Fruit fly (Drosophila melanogaster): Measurements from ENCODE around the gene CG32241.

Gene CG32241

DNA sequence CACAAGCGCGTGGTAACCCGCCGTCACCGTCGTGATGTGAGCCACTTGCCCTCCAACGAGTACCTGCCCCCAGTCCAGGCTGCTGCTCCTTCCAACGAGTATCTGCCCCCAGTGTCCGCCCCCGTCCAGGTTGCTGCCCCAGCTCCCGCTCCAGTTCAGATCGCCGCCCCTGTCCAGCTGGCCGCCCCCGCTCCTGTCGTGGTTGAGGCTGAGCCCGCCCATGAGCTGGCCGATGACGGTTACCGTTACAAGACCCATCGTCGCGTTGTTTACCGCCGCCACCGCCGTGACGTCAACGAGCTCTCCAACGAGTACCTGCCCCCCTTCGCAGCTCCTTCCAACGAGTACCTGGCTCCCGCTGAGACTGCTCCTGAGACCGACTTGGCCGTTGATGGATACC lies 14.3 kb upstream of the CG32241 start:
- TF ChIP-seq fd96Ca (GFP tag; IDR thresholded peaks at IDR 0.05): peak; percentile 52; the same call in 1 of the 3 replicates
- TF ChIP-seq CG4496 (GFP tag; IDR thresholded peaks at IDR 0.05): 0 out of 3 replicates have a peak, but pooled peaks have one; percentile 13
- TF ChIP-seq Ets98B (GFP tag; IDR thresholded peaks at IDR 0.05): no peak

DNA sequence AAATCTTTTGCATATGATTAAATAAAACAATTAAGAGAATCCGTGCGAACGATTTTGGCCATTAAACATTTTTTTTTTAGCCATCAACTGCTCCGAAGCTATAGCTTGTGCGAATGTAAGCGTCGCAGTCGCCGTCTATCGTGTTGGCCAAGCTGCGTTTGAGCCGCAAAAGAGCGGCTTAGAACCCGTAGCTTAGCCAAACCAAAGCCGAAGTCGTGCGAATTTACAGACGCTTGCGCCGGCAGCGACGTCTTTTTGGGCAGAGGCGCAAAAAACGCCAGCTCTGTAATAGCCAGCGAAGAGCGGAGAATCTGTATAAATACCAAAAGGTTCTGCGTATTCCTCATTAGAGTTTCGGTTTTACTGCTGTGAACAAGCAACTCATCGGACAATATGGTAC lies 13.5 kb upstream of the CG32241 start, which contains the start of gene CG7465:
TSS of gene CG7465 (plus strand) at position 346 of the 400 bp plus-strand sequence.
- no peak for TF ChIP-seq Pif1B (GFP tag; optimal IDR thresholded peaks at IDR 0.05)
- no peak for TF ChIP-seq CG13204 (GFP tag; optimal IDR thresholded peaks at IDR 0.05)
- TF ChIP-seq CG10348 (GFP tag; IDR thresholded peaks at IDR 0.05): no peak
- TF ChIP-seq CG14655 (GFP tag; optimal IDR thresholded peaks at IDR 0.05): no peak
- no peak for TF ChIP-seq CG12605 (GFP tag; IDR thresholded peaks at IDR 0.05)
- TF ChIP-seq rn (GFP tag; IDR thresholded peaks at IDR 0.05): no peak
- TF ChIP-seq CG8301 (tag; optimal IDR thresholded peaks at IDR 0.05): no peak
- TF ChIP-seq CG32121 (GFP tag; IDR thresholded peaks at IDR 0.05): no peak
- TF ChIP-seq fd96Ca (GFP tag; IDR thresholded peaks at IDR 0.05): no peak
- no peak for TF ChIP-seq CG4496 (GFP tag; IDR thresholded peaks at IDR 0.05)
- TF ChIP-seq CG34367 (tag; optimal IDR thresholded peaks at IDR 0.05): no peak
- no peak for TF ChIP-seq Pif1A (GFP tag; optimal IDR thresholded peaks at IDR 0.05)
- no peak for TF ChIP-seq CG8159 (tag; optimal IDR thresholded peaks at IDR 0.05)
- TF ChIP-seq CG17806 (tag; optimal IDR thresholded peaks at IDR 0.05): no peak
- no peak for TF ChIP-seq EcR (GFP tag; optimal IDR thresholded peaks at IDR 0.05)
- TF ChIP-seq Snoo (tag; optimal IDR thresholded peaks at IDR 0.05): no peak
- no peak for TF ChIP-seq CG15710 (tag; optimal IDR thresholded peaks at IDR 0.05)
- TF ChIP-seq CG9948 (tag; optimal IDR thresholded peaks at IDR 0.05): no peak
- no peak for TF ChIP-seq gl (tag; optimal IDR thresholded peaks at IDR 0.05)

DNA sequence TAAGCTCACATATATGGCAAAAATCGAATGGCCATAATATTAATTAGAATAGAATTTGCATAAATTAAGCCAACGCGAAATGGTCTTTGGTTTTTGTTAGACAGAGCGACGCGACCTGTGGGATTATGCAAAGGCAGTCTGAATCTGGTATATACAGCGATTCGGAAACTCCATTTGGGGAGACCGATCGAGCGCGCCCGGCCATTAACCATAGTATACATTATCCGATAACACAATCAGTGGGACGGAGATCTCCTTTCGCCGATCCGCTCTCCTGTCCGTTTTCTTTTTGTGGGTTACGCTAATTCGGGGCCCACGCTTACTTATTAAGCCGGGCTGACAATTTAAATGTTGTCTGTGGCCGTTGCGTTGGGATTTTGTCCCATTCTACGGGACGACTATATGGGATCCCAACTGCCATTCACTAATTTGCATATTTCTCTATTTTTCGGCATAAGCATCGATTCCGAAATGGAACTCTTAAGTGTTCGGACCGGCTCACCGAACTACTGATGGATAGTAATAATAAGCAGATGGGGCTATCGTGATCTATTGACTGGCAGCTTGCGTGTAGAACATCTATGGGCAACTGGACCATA lies 11.3 kb upstream of the CG32241 start:
- TF ChIP-seq EcR (GFP tag; optimal IDR thresholded peaks at IDR 0.05) (no peak), fd96Ca (GFP tag; IDR thresholded peaks at IDR 0.05) (no peak), CG9948 (tag; optimal IDR thresholded peaks at IDR 0.05) (no peak), CG8301 (tag; optimal IDR thresholded peaks at IDR 0.05) (no peak), CG13204 (GFP tag; optimal IDR thresholded peaks at IDR 0.05) (no peak), Pif1B (GFP tag; optimal IDR thresholded peaks at IDR 0.05) (no peak), CG15710 (tag; optimal IDR thresholded peaks at IDR 0.05) (no peak), CG34367 (tag; optimal IDR thresholded peaks at IDR 0.05) (no peak), D1 (tag; optimal IDR thresholded peaks at IDR 0.05) (no peak), Snoo (tag; optimal IDR thresholded peaks at IDR 0.05) (no peak), CG12605 (GFP tag; IDR thresholded peaks at IDR 0.05) (no peak), Ets98B (GFP tag; IDR thresholded peaks at IDR 0.05) (no peak), rn (GFP tag; IDR thresholded peaks at IDR 0.05) (no peak), CG14655 (GFP tag; optimal IDR thresholded peaks at IDR 0.05) (no peak), gl (tag; optimal IDR thresholded peaks at IDR 0.05) (no peak), CG17806 (tag; optimal IDR thresholded peaks at IDR 0.05) (no peak)

DNA sequence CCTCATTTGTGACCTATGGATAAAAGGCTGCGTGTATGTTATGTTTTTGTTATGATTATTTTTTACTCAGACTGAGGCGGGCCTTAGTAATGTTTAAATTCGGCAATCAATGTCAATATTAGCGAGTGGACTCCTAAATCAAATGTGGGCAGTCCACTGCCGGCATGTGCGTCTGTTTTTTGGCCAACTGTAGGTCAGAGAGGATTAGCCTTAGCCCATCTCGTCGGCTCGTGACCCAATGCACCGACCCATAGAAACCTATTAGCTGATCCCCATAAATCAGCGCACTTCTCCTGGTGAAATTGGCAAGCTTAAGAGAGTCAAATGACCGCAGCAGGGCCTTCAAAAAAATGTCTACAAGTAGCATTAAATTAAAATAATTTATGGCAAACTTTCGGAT lies 9.3 kb upstream of the CG32241 start:
- TF ChIP-seq gl (tag; optimal IDR thresholded peaks at IDR 0.05) (no peak), CG32121 (GFP tag; IDR thresholded peaks at IDR 0.05) (no peak), fd96Ca (GFP tag; IDR thresholded peaks at IDR 0.05) (no peak), CG8301 (tag; optimal IDR thresholded peaks at IDR 0.05) (no peak), CG10348 (GFP tag; IDR thresholded peaks at IDR 0.05) (no peak), CG17806 (tag; optimal IDR thresholded peaks at IDR 0.05) (no peak), Ets98B (GFP tag; IDR thresholded peaks at IDR 0.05) (no peak), CG8159 (tag; optimal IDR thresholded peaks at IDR 0.05) (no peak), CG12605 (GFP tag; IDR thresholded peaks at IDR 0.05) (no peak), CG15710 (tag; optimal IDR thresholded peaks at IDR 0.05) (no peak), Snoo (tag; optimal IDR thresholded peaks at IDR 0.05) (no peak), CG34367 (tag; optimal IDR thresholded peaks at IDR 0.05) (no peak), Pif1A (GFP tag; optimal IDR thresholded peaks at IDR 0.05) (no peak), D1 (tag; optimal IDR thresholded peaks at IDR 0.05) (no peak), CG13204 (GFP tag; optimal IDR thresholded peaks at IDR 0.05) (no peak)

DNA sequence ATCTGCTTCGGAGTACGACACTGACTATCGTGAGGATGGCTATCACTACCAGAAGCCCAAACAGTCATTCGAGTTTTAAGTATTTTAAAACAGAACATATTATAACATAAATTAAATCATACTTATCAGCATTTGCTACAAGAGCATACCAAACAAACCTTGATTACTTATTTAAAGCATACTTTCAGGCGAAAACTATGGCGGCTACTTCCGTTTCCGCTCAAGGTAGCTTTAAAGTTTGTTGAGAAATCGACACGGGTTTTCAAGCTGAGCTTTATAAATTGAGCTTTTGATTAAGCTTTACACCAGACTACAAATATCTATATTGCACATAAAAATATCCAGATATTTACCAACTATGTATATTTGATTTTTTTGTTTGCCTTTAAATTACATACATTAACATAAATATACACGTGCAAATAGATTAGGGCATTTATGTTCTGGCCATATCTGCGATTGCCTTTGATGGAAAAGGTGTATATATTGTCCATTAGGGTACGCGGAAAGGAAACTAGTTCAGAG lies 8.6 kb upstream of the CG32241 start:
- TF ChIP-seq D1 (tag; optimal IDR thresholded peaks at IDR 0.05): no peak
- TF ChIP-seq CG4496 (GFP tag; IDR thresholded peaks at IDR 0.05): peak; percentile 96
- 0 out of 3 replicates have a peak, but pooled peaks have one; percentile 35 for TF ChIP-seq fd96Ca (GFP tag; IDR thresholded peaks at IDR 0.05)
- peak; percentile 25 for TF ChIP-seq CG14655 (GFP tag; optimal IDR thresholded peaks at IDR 0.05)
- TF ChIP-seq CG15710 (tag; optimal IDR thresholded peaks at IDR 0.05): no peak
- no peak for TF ChIP-seq CG9948 (tag; optimal IDR thresholded peaks at IDR 0.05)
- peak; percentile 61 for TF ChIP-seq Ets98B (GFP tag; IDR thresholded peaks at IDR 0.05)
- peak; percentile 66 for TF ChIP-seq Pif1A (GFP tag; optimal IDR thresholded peaks at IDR 0.05)
- TF ChIP-seq CG12605 (GFP tag; IDR thresholded peaks at IDR 0.05): peak; percentile 20; the same call in 1 of the 2 replicates
- no peak for TF ChIP-seq gl (tag; optimal IDR thresholded peaks at IDR 0.05)
- peak; percentile 43 for TF ChIP-seq CG34367 (tag; optimal IDR thresholded peaks at IDR 0.05)
- TF ChIP-seq Pif1B (GFP tag; optimal IDR thresholded peaks at IDR 0.05): peak; percentile 13
- peak; percentile 20 for TF ChIP-seq CG8159 (tag; optimal IDR thresholded peaks at IDR 0.05)
- TF ChIP-seq CG8301 (tag; optimal IDR thresholded peaks at IDR 0.05): peak; percentile 24

DNA sequence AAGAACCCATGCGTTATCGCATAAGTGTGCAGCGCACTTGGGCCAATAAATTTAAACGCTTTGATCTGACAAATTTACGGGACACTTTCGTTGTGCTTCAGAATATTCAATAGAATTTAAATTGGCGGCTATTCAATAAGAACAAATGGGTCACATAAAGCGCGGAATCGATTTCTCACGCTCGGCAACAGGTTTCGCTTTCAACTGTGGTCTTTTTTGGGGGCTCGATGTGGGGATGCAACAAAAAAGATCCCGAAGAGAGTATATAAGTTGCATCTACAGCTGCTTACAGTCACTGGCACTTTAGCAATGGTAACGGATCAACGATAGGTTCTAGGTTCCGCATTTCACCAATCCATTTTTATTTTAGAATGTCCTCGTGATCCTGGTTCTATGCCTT lies 6.3 kb upstream of the CG32241 start, which contains the start of gene CG11349:
TSS of gene CG11349 (plus strand) at position 301 of the 400 bp plus-strand sequence.
- no peak for TF ChIP-seq gl (tag; optimal IDR thresholded peaks at IDR 0.05)
- no peak for TF ChIP-seq CG9948 (tag; optimal IDR thresholded peaks at IDR 0.05)
- no peak for TF ChIP-seq CG13204 (GFP tag; optimal IDR thresholded peaks at IDR 0.05)
- no peak for TF ChIP-seq EcR (GFP tag; optimal IDR thresholded peaks at IDR 0.05)
- TF ChIP-seq CG12605 (GFP tag; IDR thresholded peaks at IDR 0.05): no peak
- no peak for TF ChIP-seq CG17806 (tag; optimal IDR thresholded peaks at IDR 0.05)
- no peak for TF ChIP-seq CG8159 (tag; optimal IDR thresholded peaks at IDR 0.05)
- no peak for TF ChIP-seq Ets98B (GFP tag; IDR thresholded peaks at IDR 0.05)
- no peak for TF ChIP-seq rn (GFP tag; IDR thresholded peaks at IDR 0.05)
- TF ChIP-seq CG32121 (GFP tag; IDR thresholded peaks at IDR 0.05): no peak

Data from whole organism, pupa.